Worm (Caenorhabditis elegans) whole organism, L3 larva: ENCODE data around the gene F47B8.14.

Experiments used
- aly-2 ChIP-seq: fragments of 150-350 bp; optimal IDR thresholded peaks from 2 replicates; lab custom pipeline; 2014; ENCODE audit warnings: missing biosample characterization, missing genetic modification characterization
- ceh-28 ChIP-seq: fragments of 150-350 bp; optimal IDR thresholded peaks from 2 replicates; lab custom pipeline; 2014; ENCODE audit warnings: missing biosample characterization, missing genetic modification reagents, missing genetic modification characterization
- ceh-9 ChIP-seq: sonication (generic microtip); optimal IDR thresholded peaks from 2 replicates; lab custom pipeline; 2018; ENCODE audit warnings: missing biosample characterization, missing genetic modification characterization
- fos-1 ChIP-seq: fragments of 150-350 bp; optimal IDR thresholded peaks from 2 replicates; lab custom pipeline; 2014; ENCODE audit warnings: missing biosample characterization, missing genetic modification characterization
- lin-39 ChIP-seq: fragments of 150-350 bp; optimal IDR thresholded peaks from 2 replicates; lab custom pipeline; 2018; ENCODE audit warnings: missing biosample characterization, missing genetic modification reagents, missing genetic modification characterization
- mdl-1 ChIP-seq: fragments of 150-350 bp; optimal IDR thresholded peaks from 2 replicates; lab custom pipeline; 2014; ENCODE audit warnings: missing biosample characterization, missing genetic modification characterization
- nhr-237 ChIP-seq: fragments of 150-350 bp; optimal IDR thresholded peaks from 2 replicates; lab custom pipeline; 2014; ENCODE audit warnings: missing biosample characterization, missing genetic modification characterization
- nhr-25 ChIP-seq: sonication (generic microtip); optimal IDR thresholded peaks from 2 replicates; lab custom pipeline; 2017; ENCODE audit warnings: missing biosample characterization, missing genetic modification characterization
- nhr-77 ChIP-seq: fragments of 150-350 bp; optimal IDR thresholded peaks from 2 replicates; lab custom pipeline; 2014; ENCODE audit warnings: missing biosample characterization, missing genetic modification characterization
- pqm-1 ChIP-seq: fragments of 150-350 bp; optimal IDR thresholded peaks from 2 replicates; lab custom pipeline; 2017; ENCODE audit warnings: missing biosample characterization, missing genetic modification characterization, inconsistent platforms
- snpc-4 ChIP-seq: fragments of 150-350 bp; optimal IDR thresholded peaks from 2 replicates; lab custom pipeline; 2014; ENCODE audit warnings: missing biosample characterization, missing genetic modification characterization
- unc-39 ChIP-seq: sonication (generic microtip); optimal IDR thresholded peaks from 4 replicates; lab custom pipeline; 2017; ENCODE audit warnings: missing biosample characterization, missing genetic modification characterization
- unc-62 ChIP-seq: fragments of 150-350 bp; sonication (generic microtip); optimal IDR thresholded peaks from 4 replicates; lab custom pipeline; 2014; ENCODE audit warnings: missing biosample characterization, missing genetic modification reagents, missing genetic modification characterization
- ztf-11 ChIP-seq: fragments of 150-350 bp; optimal IDR thresholded peaks from 2 replicates; lab custom pipeline; 2014; ENCODE audit warnings: missing biosample characterization, missing genetic modification characterization

ce11 chrV:14314236-14314635 is 6.1 kb upstream of the F47B8.14 start, which contains the start of gene F47B8.1:
- TF ChIP-seq fos-1 (tag; lab: Kevin White, UChicago): no peak
- TF ChIP-seq snpc-4: no peak
- TF ChIP-seq pqm-1 (tag; lab: Kevin White, UChicago): no peak
- TF ChIP-seq lin-39 (tag; lab: Kevin White, UChicago): no peak
- TF ChIP-seq nhr-25 (tag; lab: Kevin White, UChicago): no peak
- TF ChIP-seq ceh-28 (tag; lab: Kevin White, UChicago): no peak
- no peak for TF ChIP-seq nhr-77
- no peak for TF ChIP-seq ceh-9
- TF ChIP-seq unc-62: no peak
- TF ChIP-seq mdl-1 (tag; lab: Kevin White, UChicago): no peak
- no peak for TF ChIP-seq ztf-11 (tag; lab: Kevin White, UChicago)
- no peak for TF ChIP-seq unc-39
- no peak for TF ChIP-seq aly-2 (tag; lab: Kevin White, UChicago)
- TF ChIP-seq nhr-237 (tag; lab: Kevin White, UChicago): no peak
